Worm (Caenorhabditis elegans) whole organism, L3 larva: ENCODE measurements around the gene Y39A3A.4.
A peak's percentile ranks its signal among the peaks of the same experiment; 100 is the strongest.

Source experiments
- R02D3.7 ChIP-seq: fragments of 150-350 bp; optimal IDR thresholded peaks from 2 replicates; lab custom pipeline; 2014; ENCODE audit warnings: missing biosample characterization, missing genetic modification characterization
- ZK546.5 ChIP-seq: sonication (generic microtip); optimal IDR thresholded peaks from 2 replicates; lab custom pipeline; 2017; ENCODE audit warnings: missing biosample characterization, missing genetic modification characterization
- aly-2 ChIP-seq: fragments of 150-350 bp; optimal IDR thresholded peaks from 2 replicates; lab custom pipeline; 2014; ENCODE audit warnings: missing biosample characterization, missing genetic modification characterization
- ama-1 ChIP-seq: fragments of 150-350 bp; optimal IDR thresholded peaks from 2 replicates; lab custom pipeline; 2018
- ceh-82 ChIP-seq: fragments of 150-350 bp; optimal IDR thresholded peaks from 2 replicates; lab custom pipeline; 2014; ENCODE audit warnings: missing biosample characterization, missing genetic modification characterization
- ceh-9 ChIP-seq: sonication (generic microtip); optimal IDR thresholded peaks from 2 replicates; lab custom pipeline; 2018; ENCODE audit warnings: missing biosample characterization, missing genetic modification characterization
- daf-12 ChIP-seq: fragments of 150-350 bp; optimal IDR thresholded peaks from 2 replicates; lab custom pipeline; 2014; ENCODE audit warnings: missing biosample characterization, missing genetic modification reagents, missing genetic modification characterization
- egl-27 ChIP-seq: sonication (generic microtip); optimal IDR thresholded peaks from 4 replicates; lab custom pipeline; 2017; ENCODE audit warnings: missing biosample characterization, missing genetic modification reagents, missing genetic modification characterization
- elt-1 ChIP-seq: fragments of 150-350 bp; optimal IDR thresholded peaks from 2 replicates; lab custom pipeline; 2014; ENCODE audit warnings: missing biosample characterization, missing genetic modification characterization
- elt-2 ChIP-seq: sonication (generic microtip); optimal IDR thresholded peaks from 2 replicates; lab custom pipeline; 2016; ENCODE audit warnings: missing genetic modification reagents, mild to moderate bottlenecking, missing genetic modification characterization, missing compliant biosample characterization
- elt-3 ChIP-seq, 3 experiments: fragments of 150-350 bp in 1 of 3; sonication (generic microtip) in 2 of 3; optimal IDR thresholded peaks; 2 replicates in 2 of 3; 4 replicates in 1 of 3; lab custom pipeline; 2014 to 2017; ENCODE audit warnings: missing biosample characterization in 3 of 3, missing genetic modification characterization in 3 of 3
- eor-1 ChIP-seq, 2 experiments: fragments of 150-350 bp; optimal IDR thresholded peaks; 2 replicates each; lab custom pipeline; 2014 to 2018; ENCODE audit warnings: missing biosample characterization in 2 of 2, missing genetic modification characterization in 2 of 2
- fkh-10 ChIP-seq: sonication (generic microtip); optimal IDR thresholded peaks from 2 replicates; lab custom pipeline; 2017; ENCODE audit warnings: missing biosample characterization, missing genetic modification reagents, missing genetic modification characterization
- fkh-2 ChIP-seq: fragments of 150-350 bp; optimal IDR thresholded peaks from 2 replicates; lab custom pipeline; 2014; ENCODE audit warnings: missing biosample characterization, missing genetic modification reagents, missing genetic modification characterization
- jun-1 ChIP-seq: fragments of 150-350 bp; optimal IDR thresholded peaks from 2 replicates; lab custom pipeline; 2014; ENCODE audit warnings: missing biosample characterization, missing genetic modification reagents, missing genetic modification characterization
- lin-15B ChIP-seq: fragments of 150-350 bp; optimal IDR thresholded peaks from 2 replicates; lab custom pipeline; 2014; ENCODE audit warnings: missing biosample characterization, missing genetic modification characterization
- mml-1 ChIP-seq: fragments of 150-350 bp; sonication (generic microtip); optimal IDR thresholded peaks from 3 replicates; lab custom pipeline; 2014; ENCODE audit warnings: missing biosample characterization, missing genetic modification characterization
- nfya-1 ChIP-seq: sonication (generic microtip); optimal IDR thresholded peaks from 2 replicates; lab custom pipeline; 2017; ENCODE audit warnings: missing genetic modification characterization, mild to moderate bottlenecking, missing compliant biosample characterization, antibody characterized with exemption, moderate library complexity; ENCODE audit not compliant: insufficient read depth
- nhr-23 ChIP-seq: fragments of 150-350 bp; optimal IDR thresholded peaks from 2 replicates; lab custom pipeline; 2014; ENCODE audit warnings: missing biosample characterization, missing genetic modification reagents, missing genetic modification characterization
- nhr-237 ChIP-seq: fragments of 150-350 bp; optimal IDR thresholded peaks from 2 replicates; lab custom pipeline; 2014; ENCODE audit warnings: missing biosample characterization, missing genetic modification characterization
- nhr-25 ChIP-seq: sonication (generic microtip); optimal IDR thresholded peaks from 2 replicates; lab custom pipeline; 2017; ENCODE audit warnings: missing biosample characterization, missing genetic modification characterization
- nhr-67 ChIP-seq: fragments of 150-350 bp; optimal IDR thresholded peaks from 2 replicates; lab custom pipeline; 2014; ENCODE audit warnings: missing biosample characterization, missing genetic modification characterization
- pqm-1 ChIP-seq: fragments of 150-350 bp; optimal IDR thresholded peaks from 2 replicates; lab custom pipeline; 2017; ENCODE audit warnings: missing biosample characterization, missing genetic modification characterization, inconsistent platforms
- sea-2 ChIP-seq: fragments of 150-350 bp; sonication (generic microtip); optimal IDR thresholded peaks from 4 replicates; lab custom pipeline; 2014; ENCODE audit warnings: missing biosample characterization, missing genetic modification reagents, missing genetic modification characterization
- skn-1 ChIP-seq: fragments of 150-350 bp; optimal IDR thresholded peaks from 2 replicates; lab custom pipeline; 2014; ENCODE audit warnings: missing biosample characterization, missing genetic modification characterization
- snpc-4 ChIP-seq: fragments of 150-350 bp; optimal IDR thresholded peaks from 2 replicates; lab custom pipeline; 2014; ENCODE audit warnings: missing biosample characterization, missing genetic modification characterization
- tbx-2 ChIP-seq: sonication (generic microtip); optimal IDR thresholded peaks from 2 replicates; lab custom pipeline; 2016; ENCODE audit warnings: mild to moderate bottlenecking, missing genetic modification characterization, missing compliant biosample characterization
- unc-39 ChIP-seq: sonication (generic microtip); optimal IDR thresholded peaks from 4 replicates; lab custom pipeline; 2017; ENCODE audit warnings: missing biosample characterization, missing genetic modification characterization
- unc-62 ChIP-seq: fragments of 150-350 bp; sonication (generic microtip); optimal IDR thresholded peaks from 4 replicates; lab custom pipeline; 2014; ENCODE audit warnings: missing biosample characterization, missing genetic modification reagents, missing genetic modification characterization
- zag-1 ChIP-seq: fragments of 150-350 bp; optimal IDR thresholded peaks from 2 replicates; lab custom pipeline; 2014; ENCODE audit warnings: missing biosample characterization, missing genetic modification characterization

Y39A3A.4 gene

DNA sequence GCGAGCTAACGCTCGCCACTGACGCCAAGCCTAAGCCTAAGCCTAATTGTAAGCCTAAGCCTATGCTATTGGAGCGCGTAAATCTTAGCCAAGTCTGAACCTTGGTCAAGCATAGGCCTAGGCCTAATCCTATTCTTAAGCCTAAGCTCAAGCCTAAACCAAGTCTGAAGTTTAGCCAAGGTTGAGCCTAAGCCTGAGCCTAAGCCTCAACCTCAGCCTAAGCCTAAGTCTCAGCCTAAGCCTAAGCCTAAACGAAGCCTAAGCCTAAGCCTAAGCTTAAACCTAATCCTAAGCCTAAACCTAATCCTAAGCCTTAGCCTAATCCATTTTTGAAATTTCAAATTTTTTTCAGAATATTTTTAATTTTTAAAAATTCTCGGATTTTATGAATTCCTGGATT, 16.3 kb downstream of the Y39A3A.4 start:
- no peak for TF ChIP-seq ZK546.5 (tag; lab: Kevin White, UChicago)
- TF ChIP-seq nhr-23 (tag; lab: Kevin White, UChicago), result no peak

DNA sequence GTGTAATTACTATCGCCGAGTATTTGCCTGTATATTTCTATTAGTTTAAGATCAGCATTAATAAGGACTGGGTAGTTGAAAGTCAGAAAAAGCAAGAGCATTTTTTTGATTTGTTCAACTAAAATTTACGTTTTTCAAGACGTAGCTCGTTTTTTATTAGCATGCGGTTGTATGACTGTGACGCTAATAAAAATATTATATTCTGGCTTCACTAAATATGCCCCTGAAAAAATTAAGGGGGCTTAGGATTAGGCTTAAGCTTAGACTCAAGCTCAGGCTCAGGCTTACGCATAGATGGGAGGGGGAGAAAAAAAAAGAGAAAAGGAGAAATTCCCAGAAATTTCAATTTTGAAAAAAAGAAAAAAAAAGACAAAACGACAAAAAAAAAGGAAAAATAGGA, 18.8 kb downstream of the Y39A3A.4 start, which contains the start of gene Y39A3A.2:
Y39A3A.2 (minus strand) TSS at position 101 of the 400 bp plus-strand sequence.
- no peak for TF ChIP-seq nhr-67 (tag; lab: Kevin White, UChicago)
- TF ChIP-seq, all 47 proteins: peak for 0

ce11 chrIII:2054084-2054483, 22.3 kb downstream of the Y39A3A.4 start, which contains the start of gene M01E10.3:
Gene M01E10.3, minus strand, starts transcription at chrIII:2054184.
- TF ChIP-seq zag-1 (tag; lab: Kevin White, UChicago) (no peak), nhr-23 (tag; lab: Kevin White, UChicago) (no peak), nhr-237 (tag; lab: Kevin White, UChicago) (no peak), unc-39 (tag; lab: Kevin White, UChicago) (no peak), mml-1 (no peak), eor-1 (tag; optimal IDR thresholded peaks at IDR 0.05; lab: Kevin White, UChicago) (no peak), aly-2 (no peak), fkh-2 (tag; lab: Kevin White, UChicago) (no peak), lin-15B (tag; lab: Kevin White, UChicago) (no peak), fkh-10 (GFP tag; lab: Kevin White, UChicago) (no peak)

- TF ChIP-seq pqm-1 (tag; lab: Kevin White, UChicago), result peak; percentile 80
- peak; percentile 84 for TF ChIP-seq elt-2
- no peak for TF ChIP-seq tbx-2
- TF ChIP-seq elt-3 (tag; optimal IDR thresholded peaks at IDR 0.05; lab: Kevin White, UChicago), result peak in 1 of 3 experiments; percentile 45
Observed at ce11 chrIII:2053433-2053832, 23.0 kb downstream of the Y39A3A.4 start.

DNA sequence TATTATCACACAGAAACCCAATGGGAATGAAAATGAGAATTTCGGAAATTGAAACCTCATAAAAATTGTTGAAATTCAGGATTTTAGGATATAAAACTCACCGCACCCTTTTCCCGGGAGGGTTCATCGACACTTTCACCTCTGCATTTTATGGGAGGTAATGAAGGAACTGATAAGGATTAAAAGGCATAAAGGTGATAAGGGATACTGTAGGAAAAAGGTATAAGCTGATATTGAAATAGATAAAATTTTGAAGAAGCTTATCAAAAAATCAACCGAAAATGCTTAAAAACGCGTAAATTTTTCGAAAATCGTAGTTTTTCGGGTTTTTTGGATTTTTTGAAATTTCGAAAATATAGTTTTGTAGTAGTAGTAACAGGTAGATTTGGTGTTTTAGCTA, 25.9 kb downstream of the Y39A3A.4 start:
- no peak for TF ChIP-seq unc-62 (GFP tag; lab: Kevin White, UChicago)
- TF ChIP-seq nfya-1 (tag; lab: Kevin White, UChicago), result no peak
- TF ChIP-seq elt-2, result peak; percentile 76
- peak; percentile 25 for TF ChIP-seq pqm-1 (tag; lab: Kevin White, UChicago)
- no peak for TF ChIP-seq snpc-4
- TF ChIP-seq jun-1 (tag; lab: Kevin White, UChicago), result no peak
- TF ChIP-seq tbx-2, result no peak
- TF ChIP-seq elt-1 (tag; lab: Kevin White, UChicago), result no peak
- no peak for TF ChIP-seq egl-27 (tag; lab: Kevin White, UChicago)
- no peak for TF ChIP-seq nhr-25

- peak; percentile 52 for TF ChIP-seq elt-2
- TF ChIP-seq ama-1 (lab: Kevin White, UChicago), result no peak
Observed at ce11 chrIII:2049825-2050224, 26.6 kb downstream of the Y39A3A.4 start.

ce11 chrIII:2047907-2048306, 28.5 kb downstream of the Y39A3A.4 start, which contains the start of gene dpy-1:
Gene dpy-1, minus strand, starts transcription at chrIII:2048007.
- TF ChIP-seq ama-1 (lab: Kevin White, UChicago) (no peak), sea-2 (no peak), daf-12 (tag; lab: Kevin White, UChicago) (no peak), R02D3.7 (no peak), jun-1 (tag; lab: Kevin White, UChicago) (no peak), eor-1 (tag; optimal IDR thresholded peaks at IDR 0.05; lab: Kevin White, UChicago) (no peak), ceh-82 (tag; lab: Kevin White, UChicago) (no peak), elt-1 (tag; lab: Kevin White, UChicago) (no peak), ceh-9 (tag; lab: Kevin White, UChicago) (no peak), skn-1 (tag; lab: Kevin White, UChicago) (no peak)
